Fruit fly (Drosophila melanogaster): ENCODE measurements around the gene Ugt37D1.

Ugt37D1 gene

dm6 chr2L:16798705-16799104 is at the start of gene Ugt37D1:
Ugt37D1 (plus strand) TSS chr2L:16799025.
- TF ChIP-seq Sin3A (optimal IDR thresholded peaks at IDR 0.05) (no peak), h (optimal IDR thresholded peaks at IDR 0.05) (no peak), ttk (optimal IDR thresholded peaks at IDR 0.05) (no peak), insv (optimal IDR thresholded peaks at IDR 0.05) (no peak), Myc (optimal IDR thresholded peaks at IDR 0.05) (no peak), psq (optimal IDR thresholded peaks at IDR 0.05) (no peak)

- TF ChIP-seq psq (optimal IDR thresholded peaks at IDR 0.05) (no peak), insv (optimal IDR thresholded peaks at IDR 0.05) (no peak), Myc (optimal IDR thresholded peaks at IDR 0.05) (no peak), h (optimal IDR thresholded peaks at IDR 0.05) (no peak), ttk (optimal IDR thresholded peaks at IDR 0.05) (no peak), Sin3A (optimal IDR thresholded peaks at IDR 0.05) (no peak)
Measured at dm6 chr2L:16752340-16752739, 46.5 kb upstream of the Ugt37D1 start.

- no peak for TF ChIP-seq Myc (optimal IDR thresholded peaks at IDR 0.05)
- TF ChIP-seq ttk (optimal IDR thresholded peaks at IDR 0.05): no peak
Measured at dm6 chr2L:16754074-16754473, 44.8 kb upstream of the Ugt37D1 start, which contains the start of gene yellow-b. yellow-b (plus strand) TSS chr2L:16754336.

- TF ChIP-seq h (optimal IDR thresholded peaks at IDR 0.05): no peak
- TF ChIP-seq psq (optimal IDR thresholded peaks at IDR 0.05): no peak
- TF ChIP-seq Sin3A (optimal IDR thresholded peaks at IDR 0.05): no peak
- TF ChIP-seq insv (optimal IDR thresholded peaks at IDR 0.05): no peak
- no peak for TF ChIP-seq Myc (optimal IDR thresholded peaks at IDR 0.05)
Measured at dm6 chr2L:16760504-16761417, 38.1 kb upstream of the Ugt37D1 start, which contains the start of gene ppk17. ppk17 (minus strand) TSS chr2L:16760554.

- TF ChIP-seq psq (optimal IDR thresholded peaks at IDR 0.05): no peak
Measured at dm6 chr2L:16761891-16762290, 36.9 kb upstream of the Ugt37D1 start.

DNA sequence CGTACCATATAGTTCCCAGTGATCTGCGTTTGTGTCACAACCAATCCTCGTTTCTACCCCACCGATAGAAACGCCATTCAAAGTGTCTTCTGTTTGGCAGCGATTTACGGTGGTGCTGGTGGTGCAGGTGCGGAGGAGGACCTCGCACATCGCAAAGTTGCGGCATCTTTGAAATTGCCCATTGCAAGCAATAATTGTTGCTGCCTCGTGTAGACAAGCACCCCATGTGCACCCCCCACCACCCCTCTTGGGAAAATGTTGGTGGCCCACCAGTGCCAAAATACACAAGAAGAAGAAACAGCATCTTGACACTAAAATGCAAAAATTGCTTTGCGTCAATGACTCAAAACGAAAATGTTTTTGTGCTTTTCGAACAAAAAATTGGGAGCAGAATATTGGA is 34.3 kb upstream of the Ugt37D1 start:
- TF ChIP-seq psq (optimal IDR thresholded peaks at IDR 0.05): no peak
- no peak for TF ChIP-seq Sin3A (optimal IDR thresholded peaks at IDR 0.05)
- TF ChIP-seq h (optimal IDR thresholded peaks at IDR 0.05): no peak
- no peak for TF ChIP-seq ttk (optimal IDR thresholded peaks at IDR 0.05)
- TF ChIP-seq Myc (optimal IDR thresholded peaks at IDR 0.05): no peak
- TF ChIP-seq insv (optimal IDR thresholded peaks at IDR 0.05): no peak

dm6 chr2L:16766070-16766752 is 32.6 kb upstream of the Ugt37D1 start, which contains the start of gene Mhc:
Mhc (plus strand) TSS chr2L:16766566.
- no peak for TF ChIP-seq Myc (optimal IDR thresholded peaks at IDR 0.05)
- no peak for TF ChIP-seq psq (optimal IDR thresholded peaks at IDR 0.05)
- no peak for TF ChIP-seq Sin3A (optimal IDR thresholded peaks at IDR 0.05)
- TF ChIP-seq h (optimal IDR thresholded peaks at IDR 0.05): no peak
- TF ChIP-seq insv (optimal IDR thresholded peaks at IDR 0.05): no peak
- no peak for TF ChIP-seq ttk (optimal IDR thresholded peaks at IDR 0.05)

dm6 chr2L:16787548-16787947 is 11.3 kb upstream of the Ugt37D1 start:
- TF ChIP-seq ttk (optimal IDR thresholded peaks at IDR 0.05): no peak
- no peak for TF ChIP-seq h (optimal IDR thresholded peaks at IDR 0.05)
- TF ChIP-seq psq (optimal IDR thresholded peaks at IDR 0.05): no peak
- no peak for TF ChIP-seq insv (optimal IDR thresholded peaks at IDR 0.05)
- no peak for TF ChIP-seq Myc (optimal IDR thresholded peaks at IDR 0.05)
- no peak for TF ChIP-seq Sin3A (optimal IDR thresholded peaks at IDR 0.05)

dm6 chr2L:16788885-16789284 is 9.9 kb upstream of the Ugt37D1 start:
- TF ChIP-seq insv (optimal IDR thresholded peaks at IDR 0.05): no peak
- no peak for TF ChIP-seq Sin3A (optimal IDR thresholded peaks at IDR 0.05)
- TF ChIP-seq Myc (optimal IDR thresholded peaks at IDR 0.05): no peak
- no peak for TF ChIP-seq h (optimal IDR thresholded peaks at IDR 0.05)
- no peak for TF ChIP-seq psq (optimal IDR thresholded peaks at IDR 0.05)
- TF ChIP-seq ttk (optimal IDR thresholded peaks at IDR 0.05): no peak

dm6 chr2L:16789880-16790279 is 8.9 kb upstream of the Ugt37D1 start:
- no peak for TF ChIP-seq psq (optimal IDR thresholded peaks at IDR 0.05)
- TF ChIP-seq Sin3A (optimal IDR thresholded peaks at IDR 0.05): no peak
- TF ChIP-seq Myc (optimal IDR thresholded peaks at IDR 0.05): no peak
- TF ChIP-seq h (optimal IDR thresholded peaks at IDR 0.05): no peak
- TF ChIP-seq insv (optimal IDR thresholded peaks at IDR 0.05): no peak
- TF ChIP-seq ttk (optimal IDR thresholded peaks at IDR 0.05): no peak

DNA sequence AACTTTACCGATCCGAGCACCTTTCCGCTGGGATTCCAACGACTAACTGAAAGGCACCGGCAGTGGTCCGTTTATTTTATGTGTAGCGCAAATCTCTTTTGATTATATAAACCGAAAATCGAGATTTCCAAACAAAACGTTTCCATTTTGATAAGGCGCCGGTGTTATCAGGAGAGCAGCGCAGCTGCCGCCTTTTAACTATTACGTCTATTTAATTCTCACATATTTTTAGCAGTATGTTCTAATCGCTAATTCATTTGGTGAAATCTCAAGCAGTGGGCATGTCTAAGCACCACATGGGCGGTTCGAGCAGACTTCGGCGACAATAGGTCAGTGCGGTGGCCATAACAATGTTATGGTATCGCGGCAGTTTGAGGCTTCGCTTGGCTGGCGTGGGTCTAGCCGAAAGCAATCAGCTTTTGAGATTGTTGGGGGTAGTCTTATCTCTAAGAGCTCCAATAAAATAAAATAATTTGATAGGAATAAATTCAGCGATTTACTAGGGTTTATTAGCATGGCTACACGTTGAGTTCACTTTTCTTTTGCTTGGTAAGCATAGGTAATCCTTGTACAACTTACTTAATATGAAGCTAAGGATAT is 8.1 kb upstream of the Ugt37D1 start, which contains the start of gene Cyt-b5-r:
Cyt-b5-r (minus strand) TSS at position 51 of the 600 bp plus-strand sequence.
- TF ChIP-seq psq (optimal IDR thresholded peaks at IDR 0.05): no peak
- TF ChIP-seq ttk (optimal IDR thresholded peaks at IDR 0.05): no peak
- no peak for TF ChIP-seq Myc (optimal IDR thresholded peaks at IDR 0.05)
- no peak for TF ChIP-seq h (optimal IDR thresholded peaks at IDR 0.05)
- no peak for TF ChIP-seq insv (optimal IDR thresholded peaks at IDR 0.05)

- TF ChIP-seq psq (optimal IDR thresholded peaks at IDR 0.05) (no peak), h (optimal IDR thresholded peaks at IDR 0.05) (no peak), Myc (optimal IDR thresholded peaks at IDR 0.05) (no peak), insv (optimal IDR thresholded peaks at IDR 0.05) (no peak), Sin3A (optimal IDR thresholded peaks at IDR 0.05) (no peak), ttk (optimal IDR thresholded peaks at IDR 0.05) (no peak)
Measured at dm6 chr2L:16791345-16791744, 7.5 kb upstream of the Ugt37D1 start, which contains the start of gene CG17928. CG17928 (plus strand) TSS chr2L:16791568.

All from Kc167 (cell line).